Fruit fly (Drosophila melanogaster) whole organism, embryonic: ENCODE data around the gene CG13407.

Experiments used
- Adf1 ChIP-seq: fragments of 200-800 bp; sonication (Bioruptor generic); IDR thresholded peaks from 2 replicates; pipeline ENCODE4 v1.3.6; 2022; ENCODE audit warnings: missing biosample characterization, missing genetic modification characterization
- Bteb2 ChIP-seq: fragments of 200-800 bp; sonication (Bioruptor generic); optimal IDR thresholded peaks from 2 replicates; lab custom pipeline; 2016; ENCODE audit warnings: missing biosample characterization, missing genetic modification characterization
- CG10462 ChIP-seq: fragments of 200-800 bp; sonication (Bioruptor generic); optimal IDR thresholded peaks from 2 replicates; lab custom pipeline; 2016; ENCODE audit warnings: missing biosample characterization, missing genetic modification characterization
- CG10543 ChIP-seq: fragments of 200-800 bp; sonication (Bioruptor generic); optimal IDR thresholded peaks from 3 replicates; lab custom pipeline; 2017; ENCODE audit warnings: missing biosample characterization, mild to moderate bottlenecking, missing genetic modification characterization, moderate library complexity
- CG11398 ChIP-seq: fragments of 200-800 bp; sonication (Bioruptor generic); optimal IDR thresholded peaks from 2 replicates; lab custom pipeline; 2016; ENCODE audit warnings: missing biosample characterization, missing genetic modification characterization
- CG11695 ChIP-seq: fragments of 200-800 bp; sonication (Bioruptor generic); IDR thresholded peaks from 3 replicates; pipeline ENCODE4 v1.3.6; 2022; ENCODE audit warnings: missing biosample characterization, missing genetic modification characterization
- CG11723 ChIP-seq: fragments of 200-800 bp; sonication (Bioruptor generic); optimal IDR thresholded peaks from 2 replicates; lab custom pipeline; 2017; ENCODE audit warnings: missing biosample characterization, mild to moderate bottlenecking, missing genetic modification characterization
- CG12236 ChIP-seq: fragments of 200-800 bp; sonication (Bioruptor generic); optimal IDR thresholded peaks from 2 replicates; lab custom pipeline; 2016; ENCODE audit warnings: missing biosample characterization, missing genetic modification characterization
- CG12659 ChIP-seq: fragments of 200-800 bp; sonication (Bioruptor generic); optimal IDR thresholded peaks from 3 replicates; lab custom pipeline; 2017; ENCODE audit warnings: mild to moderate bottlenecking, missing biosample characterization, missing genetic modification reagents, missing genetic modification characterization
- CG13894 ChIP-seq: fragments of 200-800 bp; sonication (Bioruptor generic); optimal IDR thresholded peaks from 3 replicates; lab custom pipeline; 2018; ENCODE audit warnings: missing biosample characterization, mild to moderate bottlenecking, missing genetic modification characterization, moderate library complexity
- CG16863 ChIP-seq: fragments of 200-800 bp; sonication (Bioruptor generic); optimal IDR thresholded peaks from 3 replicates; lab custom pipeline; 2016; ENCODE audit warnings: missing biosample characterization, missing genetic modification characterization
- CG17385 ChIP-seq: fragments of 200-800 bp; sonication (Bioruptor generic); optimal IDR thresholded peaks from 3 replicates; lab custom pipeline; 2018; ENCODE audit warnings: missing biosample characterization, mild to moderate bottlenecking, missing genetic modification characterization
- CG18262 ChIP-seq: fragments of 200-800 bp; optimal IDR thresholded peaks from 3 replicates; lab custom pipeline; 2019; ENCODE audit warnings: missing biosample characterization, mild to moderate bottlenecking, missing genetic modification characterization, moderate library complexity
- CG1832 ChIP-seq: fragments of 200-800 bp; sonication (Bioruptor generic); optimal IDR thresholded peaks from 2 replicates; lab custom pipeline; 2017; ENCODE audit warnings: missing biosample characterization, mild to moderate bottlenecking, missing genetic modification characterization, inconsistent platforms
- CG18764 ChIP-seq: fragments of 200-800 bp; sonication (Bioruptor generic); optimal IDR thresholded peaks from 3 replicates; lab custom pipeline; 2016; ENCODE audit warnings: missing biosample characterization, missing genetic modification characterization
- CG2116 ChIP-seq: fragments of 200-800 bp; sonication (Bioruptor generic); optimal IDR thresholded peaks from 3 replicates; lab custom pipeline; 2018; ENCODE audit warnings: missing biosample characterization, mild to moderate bottlenecking, missing genetic modification characterization
- CG31365 ChIP-seq: fragments of 200-800 bp; sonication (Bioruptor generic); optimal IDR thresholded peaks from 2 replicates; lab custom pipeline; 2018; ENCODE audit warnings: missing biosample characterization, mild to moderate bottlenecking, missing genetic modification characterization
- CG3281 ChIP-seq: fragments of 200-800 bp; sonication (Bioruptor generic); optimal IDR thresholded peaks from 3 replicates; lab custom pipeline; 2017; ENCODE audit warnings: missing biosample characterization, mild to moderate bottlenecking, missing genetic modification characterization
- CG33557 ChIP-seq: fragments of 200-800 bp; sonication (Bioruptor generic); optimal IDR thresholded peaks from 2 replicates; lab custom pipeline; 2019; ENCODE audit warnings: missing biosample characterization, mild to moderate bottlenecking, missing genetic modification characterization, moderate library complexity
- CG6654 ChIP-seq: fragments of 200-800 bp; sonication (Bioruptor generic); optimal IDR thresholded peaks from 2 replicates; lab custom pipeline; 2017; ENCODE audit warnings: missing biosample characterization, mild to moderate bottlenecking, missing genetic modification characterization
- CG6854 ChIP-seq: fragments of 200-800 bp; sonication (Bioruptor generic); optimal IDR thresholded peaks from 3 replicates; lab custom pipeline; 2017; ENCODE audit warnings: missing biosample characterization, mild to moderate bottlenecking, missing genetic modification characterization
- CG7928 ChIP-seq: fragments of 200-800 bp; sonication (Bioruptor generic); optimal IDR thresholded peaks from 2 replicates; lab custom pipeline; 2017; ENCODE audit warnings: missing biosample characterization, mild to moderate bottlenecking, missing genetic modification characterization
- CG7987 ChIP-seq: fragments of 200-800 bp; sonication (Bioruptor generic); optimal IDR thresholded peaks from 2 replicates; lab custom pipeline; 2018; ENCODE audit warnings: missing biosample characterization, mild to moderate bottlenecking, missing genetic modification characterization, moderate library complexity
- CG8281 ChIP-seq: fragments of 200-800 bp; sonication (Bioruptor generic); optimal IDR thresholded peaks from 2 replicates; lab custom pipeline; 2018; ENCODE audit warnings: missing biosample characterization, mild to moderate bottlenecking, missing genetic modification characterization, moderate library complexity
- Deaf1 ChIP-seq: fragments of 200-800 bp; optimal IDR thresholded peaks from 3 replicates; lab custom pipeline; 2019; ENCODE audit warnings: missing biosample characterization, mild to moderate bottlenecking, missing genetic modification characterization, moderate library complexity
- Dfd ChIP-seq, 2 experiments: fragments of >200 bp; optimal IDR thresholded peaks; 2 replicates each; lab custom pipeline; 2017; ENCODE audit warnings: missing biosample characterization in 2 of 2, missing genetic modification characterization in 2 of 2
- H2.0 ChIP-seq: fragments of 200-800 bp; sonication (Bioruptor generic); IDR thresholded peaks from 2 replicates; pipeline ENCODE4 v1.3.6; 2022; ENCODE audit warnings: missing biosample characterization, missing genetic modification characterization
- Meics ChIP-seq: fragments of 200-800 bp; sonication (Bioruptor generic); optimal IDR thresholded peaks from 2 replicates; lab custom pipeline; 2017; ENCODE audit warnings: missing biosample characterization, mild to moderate bottlenecking, missing genetic modification characterization
- NC2β ChIP-seq: fragments of 200-800 bp; sonication (Bioruptor generic); optimal IDR thresholded peaks from 2 replicates; lab custom pipeline; 2016; ENCODE audit warnings: missing biosample characterization, missing genetic modification characterization
- Neu2 ChIP-seq: fragments of 200-800 bp; sonication (Bioruptor generic); optimal IDR thresholded peaks from 3 replicates; lab custom pipeline; 2016; ENCODE audit warnings: missing biosample characterization, missing genetic modification characterization, borderline replicate concordance
- Oli ChIP-seq: fragments of 200-800 bp; sonication (Bioruptor generic); optimal IDR thresholded peaks from 2 replicates; lab custom pipeline; 2018; ENCODE audit warnings: missing biosample characterization, mild to moderate bottlenecking, missing genetic modification characterization, moderate library complexity
- YL-1 ChIP-seq: fragments of 200-800 bp; sonication (Bioruptor generic); optimal IDR thresholded peaks from 3 replicates; lab custom pipeline; 2017; ENCODE audit warnings: missing biosample characterization, mild to moderate bottlenecking, missing genetic modification characterization
- abd-A ChIP-seq: fragments of 200-800 bp; sonication (Bioruptor generic); optimal IDR thresholded peaks from 3 replicates; lab custom pipeline; 2019; ENCODE audit warnings: missing biosample characterization, mild to moderate bottlenecking, missing genetic modification characterization, moderate library complexity
- br ChIP-seq: fragments of >200 bp; optimal IDR thresholded peaks from 2 replicates; lab custom pipeline; 2017
- corto ChIP-seq: fragments of 200-800 bp; sonication (Bioruptor generic); optimal IDR thresholded peaks from 2 replicates; lab custom pipeline; 2016; ENCODE audit warnings: missing biosample characterization, mild to moderate bottlenecking, missing genetic modification characterization, moderate library complexity
- crol ChIP-seq: fragments of 200-800 bp; sonication (Bioruptor generic); IDR thresholded peaks from 2 replicates; pipeline ENCODE4 v1.3.6; 2022; ENCODE audit warnings: missing biosample characterization, missing genetic modification characterization
- eve ChIP-seq, 2 experiments: fragments of >200 bp; optimal IDR thresholded peaks; 2 replicates each; lab custom pipeline; 2017; ENCODE audit warnings: missing biosample characterization in 2 of 2, missing genetic modification characterization in 2 of 2
- fd3F ChIP-seq: fragments of 200-800 bp; sonication (Bioruptor generic); optimal IDR thresholded peaks from 2 replicates; lab custom pipeline; 2018; ENCODE audit warnings: missing biosample characterization, mild to moderate bottlenecking, missing genetic modification characterization, moderate library complexity
- ftz-f1 ChIP-seq: fragments of 200-800 bp; sonication (Bioruptor generic); optimal IDR thresholded peaks from 2 replicates; lab custom pipeline; 2016; ENCODE audit warnings: missing biosample characterization, missing genetic modification characterization
- fu2 ChIP-seq: fragments of 200-800 bp; sonication (Bioruptor generic); optimal IDR thresholded peaks from 2 replicates; lab custom pipeline; 2016; ENCODE audit warnings: missing biosample characterization, missing genetic modification characterization
- gsb-n ChIP-seq: fragments of 200-800 bp; sonication (Bioruptor generic); optimal IDR thresholded peaks from 3 replicates; lab custom pipeline; 2018; ENCODE audit warnings: missing biosample characterization, mild to moderate bottlenecking, missing genetic modification characterization
- hbn ChIP-seq: fragments of 200-800 bp; sonication (Bioruptor generic); IDR thresholded peaks from 2 replicates; pipeline ENCODE4 v1.3.6; 2022; ENCODE audit warnings: missing biosample characterization, missing genetic modification characterization; ENCODE audit not compliant: partially characterized antibody
- lov ChIP-seq, 2 experiments: fragments of 200-800 bp in 1 of 2; fragments of >200 bp in 1 of 2; sonication (Bioruptor generic) in 1 of 2; IDR thresholded peaks in 1 of 2; optimal IDR thresholded peaks in 1 of 2; 2 replicates in 1 of 2; 3 replicates in 1 of 2; pipeline versions ENCODE4 v1.3.6 to Lab custom; 2017 to 2022; ENCODE audit warnings: missing biosample characterization in 1 of 2, missing genetic modification characterization in 1 of 2
- mam ChIP-seq: fragments of 200-800 bp; sonication (Bioruptor generic); optimal IDR thresholded peaks from 3 replicates; lab custom pipeline; 2016; ENCODE audit warnings: missing biosample characterization, missing genetic modification characterization
- rib ChIP-seq: fragments of 200-800 bp; sonication (Bioruptor generic); IDR thresholded peaks from 2 replicates; pipeline ENCODE4 v1.3.6; 2022; ENCODE audit warnings: missing biosample characterization, missing genetic modification characterization
- sens ChIP-seq: fragments of 200-800 bp; sonication (Bioruptor generic); peaks from one replicate; lab custom pipeline; 2016; ENCODE audit warnings: missing biosample characterization, missing genetic modification characterization
- sqz ChIP-seq: fragments of 200-800 bp; sonication (Bioruptor generic); optimal IDR thresholded peaks from 3 replicates; lab custom pipeline; 2018; ENCODE audit warnings: missing biosample characterization, mild to moderate bottlenecking, missing genetic modification characterization
- zen ChIP-seq: fragments of 200-800 bp; sonication (Bioruptor generic); optimal IDR thresholded peaks from 3 replicates; lab custom pipeline; 2018; ENCODE audit warnings: missing biosample characterization, mild to moderate bottlenecking, missing genetic modification characterization, moderate library complexity

CG13407 gene

DNA sequence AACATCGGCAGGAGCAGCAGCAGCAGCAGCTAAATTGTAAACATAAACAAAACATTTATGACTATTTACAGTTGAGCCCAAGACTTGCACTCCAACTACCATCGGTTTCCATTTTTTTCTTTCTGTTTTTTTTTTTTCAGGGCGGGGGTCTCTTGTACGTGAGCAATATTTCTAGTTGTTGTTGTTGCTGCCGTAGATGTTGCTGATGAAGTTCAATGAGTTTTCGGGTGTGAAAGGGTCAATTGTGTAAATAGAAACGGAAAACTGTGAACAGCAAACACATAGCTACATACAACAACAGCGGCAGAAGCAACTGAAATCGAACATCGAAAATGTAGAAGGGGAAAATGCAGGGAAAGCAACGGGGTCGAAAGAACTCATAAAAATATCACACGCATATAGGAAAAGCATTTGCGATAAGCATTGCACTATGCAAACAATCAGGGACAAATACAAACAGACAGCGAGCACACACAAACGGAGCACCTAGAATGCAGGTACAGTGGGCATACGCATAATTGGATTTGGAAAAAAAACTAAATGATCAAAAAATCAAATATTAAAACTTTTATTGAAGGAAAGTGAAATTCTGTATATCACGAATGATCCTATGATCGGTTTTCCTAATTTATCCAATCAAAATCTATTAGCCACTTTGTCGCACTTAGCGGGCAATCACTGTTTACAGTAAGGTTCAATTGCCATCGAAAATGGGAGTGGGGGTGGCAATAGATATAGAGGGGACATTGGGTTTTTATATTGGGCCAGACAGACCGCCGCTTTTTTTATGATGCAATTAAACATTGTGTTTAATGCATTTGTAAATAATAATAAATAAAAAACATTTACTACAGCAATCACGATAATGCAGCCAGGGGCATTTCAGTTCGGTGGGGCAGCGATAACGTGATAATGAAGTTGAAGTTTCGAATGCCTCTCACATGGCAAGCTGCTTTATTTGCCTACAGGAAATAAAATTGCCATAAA, 42.5 kb downstream of the CG13407 start (continued):
- TF ChIP-seq CG2116 (GFP tag; lab: Kevin White, UChicago) = no peak
- no peak for TF ChIP-seq CG1832 (GFP tag; lab: Kevin White, UChicago)
- no peak for TF ChIP-seq fu2 (GFP tag; lab: Kevin White, UChicago)
- peak; percentile 95 for TF ChIP-seq CG18262
- no peak for TF ChIP-seq corto
- TF ChIP-seq CG13894 = no peak
- peak; percentile 20 for TF ChIP-seq Deaf1 (tag; lab: Kevin White, UChicago)
- TF ChIP-seq YL-1 (GFP tag; lab: Kevin White, UChicago) = peak; percentile 3
- peak; percentile 77 for TF ChIP-seq Oli
- peak; percentile 37 for TF ChIP-seq CG12659 (GFP tag; lab: Kevin White, UChicago)
- no peak for TF ChIP-seq br (lab: Kevin White, UChicago)
- TF ChIP-seq CG10543 (GFP tag; lab: Kevin White, UChicago) = no peak
- TF ChIP-seq CG18764 (GFP tag; lab: Kevin White, UChicago) = peak; percentile 42
- peak; percentile 56 for TF ChIP-seq CG16863
- peak; percentile 81 for TF ChIP-seq CG33557 (GFP tag; lab: Kevin White, UChicago)
- peak; percentile 25 for TF ChIP-seq CG6854 (GFP tag; lab: Kevin White, UChicago)
- peak; percentile 45 for TF ChIP-seq CG7987 (GFP tag; lab: Kevin White, UChicago)
- TF ChIP-seq CG11398 = peak; percentile 51
- no peak for TF ChIP-seq CG7928 (GFP tag; lab: Kevin White, UChicago)
- TF ChIP-seq H2.0 (GFP tag; lab: Robert Waterston, UW) = peak; percentile 82
- no peak for TF ChIP-seq ftz-f1
- TF ChIP-seq eve (GFP tag; optimal IDR thresholded peaks at IDR 0.05; lab: Kevin White, UChicago) = peak in 1 of 2 experiments; percentile 94
- TF ChIP-seq abd-A (tag; lab: Kevin White, UChicago) = no peak
- TF ChIP-seq hbn (GFP tag; lab: Robert Waterston, UW) = no peak
- peak; percentile 60 for TF ChIP-seq Neu2
- no peak for TF ChIP-seq lov (optimal IDR thresholded peaks at IDR 0.05; lab: Kevin White, UChicago)
- peak; percentile 85 for TF ChIP-seq lov (GFP tag; IDR thresholded peaks at IDR 0.05; lab: Robert Waterston, UW)
- peak; percentile 48 for TF ChIP-seq CG10462 (GFP tag; lab: Kevin White, UChicago)
- no peak for TF ChIP-seq fd3F
- TF ChIP-seq gsb-n = peak; percentile 83
- no peak for TF ChIP-seq CG31365 (tag; lab: Kevin White, UChicago)
- TF ChIP-seq CG17385 (GFP tag; lab: Kevin White, UChicago) = peak; percentile 64
- peak; percentile 39 for TF ChIP-seq CG3281 (GFP tag; lab: Kevin White, UChicago)
- TF ChIP-seq mam (GFP tag; lab: Kevin White, UChicago) = peak; percentile 53
- no peak for TF ChIP-seq crol (GFP tag; lab: Robert Waterston, UW)
- TF ChIP-seq NC2β (GFP tag; lab: Kevin White, UChicago) = peak; percentile 57
- peak; percentile 60 for TF ChIP-seq Meics (GFP tag; lab: Kevin White, UChicago)
- peak; percentile 98 for TF ChIP-seq sens (GFP tag; lab: Kevin White, UChicago)
- peak; percentile 39 for TF ChIP-seq CG12236 (GFP tag; lab: Kevin White, UChicago)
- no peak for TF ChIP-seq Bteb2 (GFP tag; lab: Kevin White, UChicago)
- no peak for TF ChIP-seq rib (GFP tag; lab: Robert Waterston, UW)
- TF ChIP-seq CG8281 = no peak
- TF ChIP-seq sqz (GFP tag; lab: Kevin White, UChicago) = peak; percentile 84
- TF ChIP-seq CG6654 (GFP tag; lab: Kevin White, UChicago) = peak; percentile 67
- no peak for TF ChIP-seq Adf1 (GFP tag; lab: Robert Waterston, UW)
- no peak for TF ChIP-seq Dfd (GFP tag; optimal IDR thresholded peaks at IDR 0.05; lab: Kevin White, UChicago)
- TF ChIP-seq CG11723 (GFP tag; lab: Kevin White, UChicago) = peak; percentile 35
- peak; percentile 88 for TF ChIP-seq zen (tag; lab: Kevin White, UChicago)
- peak; percentile 70; the same call in 2 of the 3 replicates for TF ChIP-seq CG11695
